Fruit fly (Drosophila melanogaster) whole organism, embryonic: ENCODE data around the gene CG5191.

Source experiments
- Atf3 ChIP-seq: fragments of 200-800 bp; sonication (Bioruptor generic); optimal IDR thresholded peaks from 3 replicates; lab custom pipeline; 2016; ENCODE audit warnings: missing biosample characterization, missing genetic modification characterization
- CG1233 ChIP-seq: fragments of 200-800 bp; sonication (Bioruptor generic); optimal IDR thresholded peaks from 4 replicates; lab custom pipeline; 2018; ENCODE audit warnings: missing biosample characterization, mild to moderate bottlenecking, missing genetic modification characterization
- CG13424 ChIP-seq: fragments of 200-800 bp; sonication (Bioruptor generic); optimal IDR thresholded peaks from 2 replicates; lab custom pipeline; 2019; ENCODE audit warnings: missing biosample characterization, mild to moderate bottlenecking, missing genetic modification characterization, moderate library complexity
- CG14667 ChIP-seq: fragments of 200-800 bp; sonication (Bioruptor generic); IDR thresholded peaks from 2 replicates; pipeline ENCODE4 v1.3.6; 2022; ENCODE audit warnings: missing biosample characterization, missing genetic modification characterization
- CG15073 ChIP-seq: fragments of 200-800 bp; sonication (Bioruptor generic); optimal IDR thresholded peaks from 2 replicates; lab custom pipeline; 2016; ENCODE audit warnings: missing biosample characterization, missing genetic modification characterization
- CG15269 ChIP-seq: fragments of 200-800 bp; sonication (Bioruptor generic); optimal IDR thresholded peaks from 2 replicates; lab custom pipeline; 2018; ENCODE audit warnings: missing biosample characterization, mild to moderate bottlenecking, missing genetic modification characterization, moderate library complexity
- CG17612 ChIP-seq: fragments of 200-800 bp; sonication (Bioruptor generic); IDR thresholded peaks from 2 replicates; pipeline ENCODE4 v1.3.6; 2022; ENCODE audit warnings: missing biosample characterization, missing genetic modification characterization
- CG2889 ChIP-seq: fragments of 200-800 bp; sonication (Bioruptor generic); IDR thresholded peaks from 3 replicates; pipeline ENCODE4 v1.3.6; 2022; ENCODE audit warnings: missing biosample characterization, missing genetic modification characterization
- CG30020 ChIP-seq: fragments of 200-800 bp; optimal IDR thresholded peaks from 2 replicates; lab custom pipeline; 2019; ENCODE audit warnings: missing biosample characterization, mild to moderate bottlenecking, missing genetic modification characterization, moderate library complexity
- CG30403 ChIP-seq: fragments of 200-800 bp; sonication (Bioruptor generic); optimal IDR thresholded peaks from 3 replicates; lab custom pipeline; 2016; ENCODE audit warnings: missing biosample characterization, missing genetic modification characterization
- CG31388 ChIP-seq: fragments of 200-800 bp; sonication (Bioruptor generic); optimal IDR thresholded peaks from 2 replicates; lab custom pipeline; 2016; ENCODE audit warnings: missing biosample characterization, missing genetic modification characterization
- CG32532 ChIP-seq: fragments of 200-800 bp; sonication (Bioruptor generic); IDR thresholded peaks from 2 replicates; pipeline ENCODE4 v1.3.6; 2022; ENCODE audit warnings: missing biosample characterization, missing genetic modification characterization
- CG32767 ChIP-seq: fragments of 200-800 bp; sonication (Bioruptor generic); IDR thresholded peaks from 2 replicates; pipeline ENCODE4 v1.3.6; 2022; ENCODE audit warnings: missing biosample characterization, missing genetic modification characterization
- CG3281 ChIP-seq: fragments of 200-800 bp; sonication (Bioruptor generic); optimal IDR thresholded peaks from 3 replicates; lab custom pipeline; 2017; ENCODE audit warnings: missing biosample characterization, mild to moderate bottlenecking, missing genetic modification characterization
- CG43689 ChIP-seq: fragments of 200-800 bp; sonication (Bioruptor generic); IDR thresholded peaks from 2 replicates; pipeline ENCODE4 v1.3.6; 2022; ENCODE audit warnings: missing biosample characterization, missing genetic modification characterization
- CG7745 ChIP-seq: fragments of 200-800 bp; sonication (Bioruptor generic); optimal IDR thresholded peaks from 2 replicates; lab custom pipeline; 2018; ENCODE audit warnings: missing biosample characterization, mild to moderate bottlenecking, missing genetic modification characterization, moderate library complexity
- CG7928 ChIP-seq: fragments of 200-800 bp; sonication (Bioruptor generic); optimal IDR thresholded peaks from 2 replicates; lab custom pipeline; 2017; ENCODE audit warnings: missing biosample characterization, mild to moderate bottlenecking, missing genetic modification characterization
- Doc3 ChIP-seq: fragments of 200-800 bp; sonication (Bioruptor generic); IDR thresholded peaks from 3 replicates; pipeline ENCODE4 v1.3.6; 2022; ENCODE audit warnings: missing biosample characterization, missing genetic modification characterization; ENCODE audit not compliant: partially characterized antibody
- E2f2 ChIP-seq: fragments of 200-800 bp; sonication (Bioruptor generic); IDR thresholded peaks from 2 replicates; pipeline ENCODE4 v1.3.6; 2022; ENCODE audit warnings: missing biosample characterization, missing genetic modification characterization
- Ets65A ChIP-seq: fragments of 200-800 bp; sonication (Bioruptor generic); peaks from one replicate; lab custom pipeline; 2016; ENCODE audit warnings: missing biosample characterization, missing genetic modification characterization
- Fer2 ChIP-seq: fragments of 200-800 bp; sonication (Bioruptor generic); optimal IDR thresholded peaks from 2 replicates; lab custom pipeline; 2018; ENCODE audit warnings: missing biosample characterization, mild to moderate bottlenecking, missing genetic modification characterization, moderate library complexity
- HLH4C ChIP-seq: fragments of 200-800 bp; sonication (Bioruptor generic); IDR thresholded peaks from 3 replicates; pipeline ENCODE4 v1.3.6; 2022; ENCODE audit warnings: missing biosample characterization, missing genetic modification characterization; ENCODE audit not compliant: partially characterized antibody
- NC2β ChIP-seq: fragments of 200-800 bp; sonication (Bioruptor generic); optimal IDR thresholded peaks from 2 replicates; lab custom pipeline; 2016; ENCODE audit warnings: missing biosample characterization, missing genetic modification characterization
- NK7.1 ChIP-seq: fragments of 200-800 bp; sonication (Bioruptor generic); optimal IDR thresholded peaks from 3 replicates; lab custom pipeline; 2016; ENCODE audit warnings: missing biosample characterization, missing genetic modification characterization
- Nf-YC ChIP-seq: fragments of 200-800 bp; optimal IDR thresholded peaks from 3 replicates; lab custom pipeline; 2019; ENCODE audit warnings: missing biosample characterization, mild to moderate bottlenecking, missing genetic modification characterization, moderate library complexity
- Opbp ChIP-seq: fragments of 200-800 bp; sonication (Bioruptor generic); IDR thresholded peaks from 3 replicates; pipeline ENCODE4 v1.3.6; 2022; ENCODE audit warnings: missing biosample characterization, missing genetic modification characterization; ENCODE audit not compliant: partially characterized antibody
- Tbp ChIP-seq: fragments of >200 bp; optimal IDR thresholded peaks from 2 replicates; lab custom pipeline; 2018; ENCODE audit warnings: missing biosample characterization, missing genetic modification characterization
- YL-1 ChIP-seq: fragments of 200-800 bp; sonication (Bioruptor generic); optimal IDR thresholded peaks from 3 replicates; lab custom pipeline; 2017; ENCODE audit warnings: missing biosample characterization, mild to moderate bottlenecking, missing genetic modification characterization
- ase ChIP-seq: fragments of 200-800 bp; sonication (Bioruptor generic); IDR thresholded peaks from 3 replicates; pipeline ENCODE4 v1.3.6; 2022; ENCODE audit warnings: missing biosample characterization, missing genetic modification characterization
- ci ChIP-seq: fragments of 200-800 bp; sonication (Bioruptor generic); IDR thresholded peaks from 3 replicates; pipeline ENCODE4 v1.3.6; 2022; ENCODE audit warnings: missing biosample characterization, missing genetic modification characterization
- danr ChIP-seq: fragments of 200-800 bp; sonication (Bioruptor generic); IDR thresholded peaks from 2 replicates; pipeline ENCODE4 v1.3.6; 2022; ENCODE audit warnings: missing biosample characterization, missing genetic modification characterization
- dmrt11E ChIP-seq: fragments of 200-800 bp; sonication (Bioruptor generic); optimal IDR thresholded peaks from 3 replicates; lab custom pipeline; 2018; ENCODE audit warnings: missing biosample characterization, mild to moderate bottlenecking, missing genetic modification characterization, moderate library complexity
- esg ChIP-seq: fragments of 200-800 bp; sonication (Bioruptor generic); conservative IDR thresholded peaks from 2 replicates; pipeline ENCODE4 v1.3.6; 2022; ENCODE audit warnings: missing biosample characterization, missing genetic modification characterization
- ewg ChIP-seq: fragments of 200-800 bp; sonication (Bioruptor generic); optimal IDR thresholded peaks from 3 replicates; lab custom pipeline; 2017; ENCODE audit warnings: mild to moderate bottlenecking, missing biosample characterization, missing genetic modification reagents, missing genetic modification characterization
- gce ChIP-seq: fragments of 200-800 bp; sonication (Bioruptor generic); IDR thresholded peaks from 3 replicates; pipeline ENCODE4 v1.3.6; 2022; ENCODE audit warnings: missing biosample characterization, missing genetic modification characterization
- inv ChIP-seq: fragments of 200-800 bp; sonication (Bioruptor generic); IDR thresholded peaks from 2 replicates; pipeline ENCODE4 v1.3.6; 2022; ENCODE audit warnings: missing biosample characterization, missing genetic modification characterization; ENCODE audit not compliant: partially characterized antibody
- jigr1 ChIP-seq: fragments of 200-800 bp; sonication (Bioruptor generic); IDR thresholded peaks from 3 replicates; pipeline ENCODE4 v1.3.6; 2022; ENCODE audit warnings: missing biosample characterization, missing genetic modification characterization
- ken ChIP-seq: fragments of 200-800 bp; sonication (Bioruptor generic); IDR thresholded peaks from 3 replicates; pipeline ENCODE4 v1.3.6; 2022; ENCODE audit warnings: missing biosample characterization, missing genetic modification characterization
- lov ChIP-seq, 2 experiments: fragments of 200-800 bp in 1 of 2; fragments of >200 bp in 1 of 2; sonication (Bioruptor generic) in 1 of 2; IDR thresholded peaks in 1 of 2; optimal IDR thresholded peaks in 1 of 2; 2 replicates in 1 of 2; 3 replicates in 1 of 2; pipeline versions ENCODE4 v1.3.6 to Lab custom; 2017 to 2022; ENCODE audit warnings: missing biosample characterization in 1 of 2, missing genetic modification characterization in 1 of 2
- nmo ChIP-seq: fragments of 200-800 bp; sonication (Bioruptor generic); optimal IDR thresholded peaks from 2 replicates; lab custom pipeline; 2018; ENCODE audit warnings: missing biosample characterization, mild to moderate bottlenecking, missing genetic modification characterization, moderate library complexity
- nom ChIP-seq: fragments of 200-800 bp; sonication (Bioruptor generic); optimal IDR thresholded peaks from 2 replicates; lab custom pipeline; 2017; ENCODE audit warnings: missing biosample characterization, missing genetic modification characterization, mild to moderate bottlenecking, moderate library complexity, missing genetic modification reagents
- otp ChIP-seq: fragments of 200-800 bp; sonication (Bioruptor generic); IDR thresholded peaks from 3 replicates; pipeline ENCODE4, ENCODE4 v1.3.6; 2022; ENCODE audit warnings: missing biosample characterization, missing genetic modification characterization
- pfk ChIP-seq: fragments of 200-800 bp; sonication (Bioruptor generic); optimal IDR thresholded peaks from 2 replicates; lab custom pipeline; 2018; ENCODE audit warnings: missing biosample characterization, mild to moderate bottlenecking, missing genetic modification characterization, moderate library complexity
- ranshi ChIP-seq: fragments of 200-800 bp; sonication (Bioruptor generic); IDR thresholded peaks from 2 replicates; pipeline ENCODE4 v1.3.6; 2022; ENCODE audit warnings: missing biosample characterization, missing genetic modification characterization
- shn ChIP-seq: fragments of 200-800 bp; sonication (Bioruptor generic); optimal IDR thresholded peaks from 3 replicates; lab custom pipeline; 2016; ENCODE audit warnings: missing biosample characterization, missing genetic modification characterization
- slp2 ChIP-seq: fragments of 200-800 bp; sonication (Bioruptor generic); optimal IDR thresholded peaks from 2 replicates; lab custom pipeline; 2016; ENCODE audit warnings: missing biosample characterization, missing genetic modification characterization
- so ChIP-seq: fragments of 200-800 bp; sonication (Bioruptor generic); IDR thresholded peaks from 3 replicates; pipeline ENCODE4 v1.3.6; 2022; ENCODE audit warnings: missing biosample characterization, missing genetic modification characterization
- tio ChIP-seq: fragments of 200-800 bp; sonication (Bioruptor generic); optimal IDR thresholded peaks from 2 replicates; lab custom pipeline; 2017; ENCODE audit warnings: missing biosample characterization, missing genetic modification characterization, inconsistent platforms
- unpg ChIP-seq: fragments of 200-800 bp; sonication (Bioruptor generic); optimal IDR thresholded peaks from 3 replicates; lab custom pipeline; 2018; ENCODE audit warnings: missing biosample characterization, mild to moderate bottlenecking, missing genetic modification characterization, moderate library complexity

Gene CG5191

dm6 chr3R:20592517-20593462 is 32.1 kb downstream of the CG5191 start, which contains the start of the genes Pus1 and bon (continued):
- TF ChIP-seq dmrt11E (tag; lab: Kevin White, UChicago): no peak
- TF ChIP-seq CG32767: no peak
- no peak for TF ChIP-seq tio
- no peak for TF ChIP-seq pfk (GFP tag; lab: Kevin White, UChicago)
- no peak for TF ChIP-seq jigr1 (GFP tag; lab: Robert Waterston, UW)
- TF ChIP-seq CG13424 (tag; lab: Kevin White, UChicago): no peak
- TF ChIP-seq CG43689 (GFP tag; lab: Robert Waterston, UW): no peak
- TF ChIP-seq lov (optimal IDR thresholded peaks at IDR 0.05; lab: Kevin White, UChicago): no peak
- no peak for TF ChIP-seq lov (GFP tag; IDR thresholded peaks at IDR 0.05; lab: Robert Waterston, UW)
- peak; percentile 37; the same call in 1 of the 2 replicates for TF ChIP-seq CG32532 (GFP tag; lab: Robert Waterston, UW)
- peak; percentile 34; the same call in 1 of the 3 replicates for TF ChIP-seq ken (GFP tag; lab: Robert Waterston, UW)
- TF ChIP-seq otp (GFP tag; lab: Robert Waterston, UW): peak; percentile 1; the same call in 1 of the 3 replicates
- no peak for TF ChIP-seq so
- no peak for TF ChIP-seq Fer2
- TF ChIP-seq CG15269 (tag; lab: Kevin White, UChicago): peak; percentile 5
- peak; percentile 17 for TF ChIP-seq Atf3 (GFP tag; lab: Kevin White, UChicago)
- TF ChIP-seq NC2β: peak; percentile 46
- no peak for TF ChIP-seq CG15073 (GFP tag; lab: Kevin White, UChicago)
- peak; percentile 51 for TF ChIP-seq Ets65A
- no peak for TF ChIP-seq ranshi (GFP tag; lab: Robert Waterston, UW)
- TF ChIP-seq NK7.1 (GFP tag; lab: Kevin White, UChicago): no peak
- no peak for TF ChIP-seq ewg (GFP tag; lab: Kevin White, UChicago)
- no peak for TF ChIP-seq unpg (GFP tag; lab: Kevin White, UChicago)
- TF ChIP-seq CG17612 (GFP tag; lab: Robert Waterston, UW): no peak
- no peak for TF ChIP-seq ase
- no peak for TF ChIP-seq nom (GFP tag; lab: Kevin White, UChicago)
- no peak for TF ChIP-seq esg (GFP tag; lab: Robert Waterston, UW)
- TF ChIP-seq CG7928 (GFP tag; lab: Kevin White, UChicago): no peak
- peak; percentile 43 for TF ChIP-seq CG30020
- TF ChIP-seq CG7745: no peak
- 0 out of 3 replicates have a peak, but pooled peaks have one; percentile 30 for TF ChIP-seq Opbp (GFP tag; lab: Robert Waterston, UW)
- TF ChIP-seq CG31388: no peak
- no peak for TF ChIP-seq HLH4C (GFP tag; lab: Robert Waterston, UW)
- TF ChIP-seq danr (GFP tag; lab: Robert Waterston, UW): no peak
- peak; percentile 37 for TF ChIP-seq E2f2
- TF ChIP-seq nmo (GFP tag; lab: Kevin White, UChicago): peak; percentile 29
- TF ChIP-seq ci (GFP tag; lab: Robert Waterston, UW): peak; percentile 20; the same call in 1 of the 3 replicates
- no peak for TF ChIP-seq Doc3 (GFP tag; lab: Robert Waterston, UW)
- no peak for TF ChIP-seq CG3281
- TF ChIP-seq Nf-YC (tag; lab: Kevin White, UChicago): peak; percentile 42
- TF ChIP-seq CG14667: no peak
- no peak for TF ChIP-seq shn
- TF ChIP-seq CG1233 (GFP tag; lab: Kevin White, UChicago): no peak
- no peak for TF ChIP-seq slp2 (GFP tag; lab: Kevin White, UChicago)
- TF ChIP-seq YL-1 (GFP tag; lab: Kevin White, UChicago): peak; percentile 88
- TF ChIP-seq CG2889 (GFP tag; lab: Robert Waterston, UW): no peak
- TF ChIP-seq inv: no peak
- TF ChIP-seq gce (GFP tag; lab: Robert Waterston, UW): no peak
- peak; percentile 25 for TF ChIP-seq CG30403 (GFP tag; lab: Kevin White, UChicago)
- no peak for TF ChIP-seq Tbp (GFP tag; lab: Kevin White, UChicago)
